Worm (Caenorhabditis elegans) whole organism, L4/young adult: ENCODE results near the gene cisd-1.

Experiments
- W03F9.2 ChIP-seq: fragments of 150-350 bp; optimal IDR thresholded peaks from 2 replicates; lab custom pipeline; 2014; ENCODE audit warnings: missing biosample characterization, missing genetic modification characterization
- dao-5 ChIP-seq: sonication (generic microtip); optimal IDR thresholded peaks from 2 replicates; lab custom pipeline; 2016; ENCODE audit warnings: missing genotype, missing genetic modification characterization, moderate library complexity, missing compliant biosample characterization
- him-1 ChIP-seq: sonication (generic microtip); optimal IDR thresholded peaks from 2 replicates; lab custom pipeline; 2016; ENCODE audit warnings: missing genotype, missing genetic modification reagents, missing genetic modification characterization, missing compliant biosample characterization

cisd-1 gene

DNA sequence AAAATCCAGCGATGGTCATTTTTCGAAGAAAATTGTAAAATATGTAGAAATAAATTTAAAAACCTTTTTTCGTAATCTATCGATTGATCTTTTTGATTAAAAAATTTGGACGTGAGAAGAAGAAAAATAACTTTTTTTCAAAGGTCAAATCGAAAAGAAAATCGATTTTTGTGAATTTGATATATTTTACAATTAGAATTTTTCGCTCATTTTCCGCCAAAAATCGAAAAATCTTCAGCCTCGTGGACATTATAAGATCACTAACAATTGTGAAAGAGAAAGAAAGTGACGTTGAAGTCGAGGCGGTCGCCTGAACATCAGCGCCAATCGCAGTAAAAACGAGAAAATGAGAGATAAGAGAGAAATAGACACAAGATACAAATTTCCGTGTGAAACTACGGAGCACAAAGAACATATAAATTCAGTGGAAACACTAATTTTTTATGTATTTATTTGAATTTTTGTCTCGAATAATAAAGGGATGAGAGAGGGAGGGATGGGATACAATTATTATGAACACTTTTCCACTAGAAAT lies at the start of gene cisd-1:
TSS of gene cisd-1 (minus strand) at position 51 of the 535 bp plus-strand sequence.
- TF ChIP-seq dao-5 (tag; lab: Kevin White, UChicago), result no peak
- no peak for TF ChIP-seq him-1 (tag; lab: Kevin White, UChicago)
- no peak for TF ChIP-seq W03F9.2 (tag; lab: Kevin White, UChicago)

- TF ChIP-seq dao-5 (tag; lab: Kevin White, UChicago) (no peak), W03F9.2 (tag; lab: Kevin White, UChicago) (no peak), him-1 (tag; lab: Kevin White, UChicago) (no peak)
Observed at ce11 chrII:11518184-11518583, 48.8 kb upstream of the cisd-1 start, which contains the start of gene B0334.10. Gene B0334.10, plus strand, starts transcription at chrII:11518484.

- TF ChIP-seq him-1 (tag; lab: Kevin White, UChicago) (no peak), W03F9.2 (tag; lab: Kevin White, UChicago) (no peak), dao-5 (tag; lab: Kevin White, UChicago) (no peak)
Observed at ce11 chrII:11514775-11515174, 45.4 kb upstream of the cisd-1 start, which contains the start of gene srh-44. Gene srh-44, plus strand, starts transcription at chrII:11515075.

DNA sequence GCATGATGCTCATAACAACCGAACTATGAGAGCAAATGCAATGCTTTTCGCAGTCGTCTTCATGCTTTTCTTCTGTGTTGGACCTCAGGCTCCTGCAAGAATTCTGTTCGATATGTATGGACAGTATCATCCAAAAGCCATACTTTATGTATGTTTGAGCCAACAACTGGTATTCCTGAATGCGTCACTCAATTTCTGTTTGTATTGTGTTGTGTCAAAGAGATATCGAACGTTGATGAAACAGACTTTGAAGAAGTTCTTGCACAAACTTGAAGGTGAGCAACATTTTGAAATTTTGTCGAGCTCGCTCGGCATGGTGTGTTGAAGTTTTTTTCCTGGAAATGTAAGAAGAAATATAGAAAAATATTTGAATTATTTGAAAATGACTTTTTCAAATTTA lies 43.5 kb upstream of the cisd-1 start:
- TF ChIP-seq dao-5 (tag; lab: Kevin White, UChicago) (no peak), W03F9.2 (tag; lab: Kevin White, UChicago) (no peak), him-1 (tag; lab: Kevin White, UChicago) (no peak)

- TF ChIP-seq dao-5 (tag; lab: Kevin White, UChicago), result no peak
- no peak for TF ChIP-seq him-1 (tag; lab: Kevin White, UChicago)
- TF ChIP-seq W03F9.2 (tag; lab: Kevin White, UChicago), result no peak
Observed at ce11 chrII:11510373-11510772, 40.9 kb upstream of the cisd-1 start, which contains the start of gene npr-41. Gene npr-41, plus strand, starts transcription at chrII:11510673.

ce11 chrII:11503761-11504160 lies 34.3 kb upstream of the cisd-1 start:
- TF ChIP-seq dao-5 (tag; lab: Kevin White, UChicago) (no peak), him-1 (tag; lab: Kevin White, UChicago) (no peak), W03F9.2 (tag; lab: Kevin White, UChicago) (no peak)

- no peak for TF ChIP-seq W03F9.2 (tag; lab: Kevin White, UChicago)
- TF ChIP-seq dao-5 (tag; lab: Kevin White, UChicago), result no peak
- TF ChIP-seq him-1 (tag; lab: Kevin White, UChicago), result no peak
Observed at ce11 chrII:11501956-11502355, 32.5 kb upstream of the cisd-1 start.

DNA sequence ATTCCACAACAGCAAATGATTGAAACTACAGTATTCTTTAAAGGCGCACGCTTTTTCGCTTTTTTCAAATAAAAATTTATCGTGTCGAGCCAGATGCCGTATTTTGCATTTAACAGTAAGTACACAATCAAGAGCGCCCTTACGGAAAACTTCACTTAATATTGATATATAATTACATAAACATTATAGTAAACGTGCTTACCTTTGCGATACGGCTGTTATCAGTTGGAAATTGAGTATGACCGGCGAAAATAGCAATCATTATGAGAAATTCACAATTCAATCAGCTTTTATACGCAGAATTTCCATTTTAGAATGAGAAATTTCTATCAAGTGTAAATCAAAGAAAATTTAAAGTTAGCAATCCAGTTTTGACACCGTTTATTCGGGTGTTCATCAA lies 30.8 kb upstream of the cisd-1 start, which contains the start of gene B0334.20:
TSS of gene B0334.20 (minus strand) at position 262 of the 400 bp plus-strand sequence.
- TF ChIP-seq W03F9.2 (tag; lab: Kevin White, UChicago) (no peak), dao-5 (tag; lab: Kevin White, UChicago) (no peak), him-1 (tag; lab: Kevin White, UChicago) (no peak)

ce11 chrII:11497365-11497764 lies 27.9 kb upstream of the cisd-1 start, which contains the start of gene B0334.5:
Gene B0334.5, plus strand, starts transcription at chrII:11497665.
- TF ChIP-seq dao-5 (tag; lab: Kevin White, UChicago) (no peak), him-1 (tag; lab: Kevin White, UChicago) (no peak), W03F9.2 (tag; lab: Kevin White, UChicago) (no peak)

DNA sequence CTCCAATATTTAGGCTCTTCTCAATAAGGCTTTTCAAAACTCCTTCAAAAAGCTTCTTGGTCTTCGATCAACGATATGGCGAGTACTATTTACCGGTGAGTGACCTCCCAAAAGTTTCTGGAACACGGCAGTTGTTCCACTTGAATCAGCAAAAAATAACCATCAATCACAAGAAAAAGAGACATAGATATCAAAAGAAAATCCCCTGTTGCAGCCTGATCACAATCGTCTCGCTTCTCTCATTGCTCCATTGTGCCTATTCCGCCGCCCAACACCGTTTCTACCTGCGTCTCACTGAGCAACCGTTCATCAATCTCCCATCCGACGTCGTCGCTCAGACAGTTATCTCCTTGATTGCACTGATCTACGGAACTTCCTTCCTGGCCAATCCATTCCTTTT lies 27.3 kb upstream of the cisd-1 start, which contains the start of gene emc-5:
TSS of gene emc-5 (plus strand) at position 14 of the 400 bp plus-strand sequence.
- no peak for TF ChIP-seq dao-5 (tag; lab: Kevin White, UChicago)
- no peak for TF ChIP-seq W03F9.2 (tag; lab: Kevin White, UChicago)
- TF ChIP-seq him-1 (tag; lab: Kevin White, UChicago), result no peak

DNA sequence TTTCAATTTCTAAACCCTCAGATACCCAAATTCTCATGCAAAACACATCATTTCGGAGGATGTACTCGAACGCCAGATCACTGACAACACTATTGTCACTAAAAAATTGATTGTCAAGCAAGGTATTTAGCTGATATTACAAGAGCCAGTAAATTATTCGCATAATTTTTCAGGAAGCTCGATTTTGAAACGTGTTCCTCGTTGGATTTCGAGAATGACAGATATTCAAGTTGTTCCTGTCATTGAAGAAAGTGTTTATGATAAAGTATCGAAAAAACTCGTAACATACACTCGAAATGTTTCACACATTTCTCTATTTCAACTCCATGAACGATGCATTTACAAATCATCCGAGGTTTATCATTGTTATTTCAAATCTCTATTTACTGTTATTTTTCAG lies 26.4 kb upstream of the cisd-1 start:
- TF ChIP-seq W03F9.2 (tag; lab: Kevin White, UChicago) (no peak), dao-5 (tag; lab: Kevin White, UChicago) (no peak), him-1 (tag; lab: Kevin White, UChicago) (no peak)

DNA sequence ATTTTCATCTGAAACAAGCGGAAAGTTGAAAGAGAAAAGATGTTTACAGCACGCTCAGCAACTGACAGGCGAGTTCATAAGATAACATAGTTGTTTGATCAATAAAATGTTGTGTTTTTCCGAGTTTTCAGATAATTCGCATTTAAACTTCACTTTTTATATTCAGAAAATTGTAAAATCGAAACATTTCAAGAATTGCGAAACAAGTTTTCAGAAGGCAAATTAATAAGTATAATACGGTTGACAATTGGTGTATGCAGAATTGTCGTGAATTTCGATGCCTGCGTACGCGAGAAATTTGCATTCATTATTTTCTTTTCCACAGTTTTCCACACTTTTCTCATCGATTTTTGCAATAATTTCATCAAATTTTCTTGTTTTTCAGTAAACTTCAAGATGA lies 25.9 kb upstream of the cisd-1 start, which contains the start of the genes ooc-3 and B0334.4:
TSS of gene ooc-3 (minus strand) at position 15 of the 400 bp plus-strand sequence.
TSS of gene B0334.4 (plus strand) at position 386 of the 400 bp plus-strand sequence.
- TF ChIP-seq him-1 (tag; lab: Kevin White, UChicago) (no peak), dao-5 (tag; lab: Kevin White, UChicago) (no peak), W03F9.2 (tag; lab: Kevin White, UChicago) (no peak)

DNA sequence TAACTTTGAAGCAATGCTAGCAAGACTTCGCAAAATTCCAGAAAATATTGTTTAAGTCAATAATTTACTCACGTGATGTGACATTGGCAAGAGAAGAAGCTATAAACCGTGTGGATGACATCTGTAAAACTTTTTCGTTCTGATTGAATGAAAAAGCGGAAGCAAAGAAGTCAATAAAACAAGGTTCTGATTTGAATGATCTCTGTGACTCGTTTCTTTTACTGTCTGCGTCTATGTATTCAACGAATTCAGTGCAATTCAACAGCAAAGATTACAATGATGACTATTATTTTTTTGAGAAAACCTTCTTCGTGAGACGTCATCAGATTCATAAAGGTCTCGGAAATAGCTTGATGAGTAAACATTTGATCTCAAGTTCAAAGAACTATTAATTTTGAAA lies 23.4 kb upstream of the cisd-1 start, which contains the start of gene hacl-1:
TSS of gene hacl-1 (minus strand) at position 121 of the 400 bp plus-strand sequence.
- TF ChIP-seq him-1 (tag; lab: Kevin White, UChicago) (no peak), dao-5 (tag; lab: Kevin White, UChicago) (no peak), W03F9.2 (tag; lab: Kevin White, UChicago) (no peak)
